Fruit fly (Drosophila melanogaster): ENCODE data around the gene GatA.

GatA gene

dm6 chr3R:19074207-19074606, 45.5 kb upstream of the GatA start (continued):
- TF ChIP-seq Blimp-1 (GFP tag; optimal IDR thresholded peaks at IDR 0.05) = peak; percentile 30
- no peak for TF ChIP-seq crp (GFP tag; optimal IDR thresholded peaks at IDR 0.05)
- peak; percentile 17 for TF ChIP-seq CG10979 (tag; optimal IDR thresholded peaks at IDR 0.05)
- TF ChIP-seq trh (GFP tag; optimal IDR thresholded peaks at IDR 0.05) = no peak
- peak; percentile 50 for TF ChIP-seq CG4360 (GFP tag; IDR thresholded peaks at IDR 0.05)
- TF ChIP-seq scrt (GFP tag; optimal IDR thresholded peaks at IDR 0.05) = peak; percentile 4
- no peak for TF ChIP-seq Bdp1 (GFP tag; optimal IDR thresholded peaks at IDR 0.05)
- TF ChIP-seq CG2199 (GFP tag; IDR thresholded peaks at IDR 0.05) = peak; percentile 59; the same call in 1 of the 3 replicates
- peak; percentile 37; the same call in 1 of the 2 replicates for TF ChIP-seq ttk (GFP tag; IDR thresholded peaks at IDR 0.05)
- TF ChIP-seq Optix (GFP tag; IDR thresholded peaks at IDR 0.05) = peak; percentile 45; the same call in 1 of the 3 replicates

- TF ChIP-seq CG10366 (GFP tag; IDR thresholded peaks at IDR 0.05) (no peak), CG4707 (GFP tag; optimal IDR thresholded peaks at IDR 0.05) (peak; percentile 74), pho (GFP tag; optimal IDR thresholded peaks at IDR 0.05) (no peak), danr (GFP tag; IDR thresholded peaks at IDR 0.05) (0 out of 2 replicates have a peak, but pooled peaks have one; percentile 12), tap (tag; optimal IDR thresholded peaks at IDR 0.05) (peak; percentile 70), gsb (GFP tag; IDR thresholded peaks at IDR 0.05) (no peak), Atf6 (GFP tag; IDR thresholded peaks at IDR 0.05) (no peak), CG32532 (GFP tag; IDR thresholded peaks at IDR 0.05) (no peak), HmgD (GFP tag; optimal IDR thresholded peaks at IDR 0.05) (no peak), dan (GFP tag; IDR thresholded peaks at IDR 0.05) (no peak), ranshi (GFP tag; IDR thresholded peaks at IDR 0.05) (peak; percentile 47; the same call in 1 of the 2 replicates), Sin3A (optimal IDR thresholded peaks at IDR 0.05) (no peak), CG6254 (GFP tag; optimal IDR thresholded peaks at IDR 0.05) (peak; percentile 70), CG16863 (GFP tag; optimal IDR thresholded peaks at IDR 0.05) (peak; percentile 34), CG14710 (tag; optimal IDR thresholded peaks at IDR 0.05) (peak; percentile 62), CG31365 (tag; optimal IDR thresholded peaks at IDR 0.05) (no peak), CG11093 (GFP tag; IDR thresholded peaks at IDR 0.05) (peak; percentile 57; the same call in 2 of the 3 replicates), CG10321 (GFP tag; IDR thresholded peaks at IDR 0.05) (no peak), al (GFP tag; IDR thresholded peaks at IDR 0.05) (no peak), ash1 (GFP tag; optimal IDR thresholded peaks at IDR 0.05) (no peak), Camta (GFP tag; optimal IDR thresholded peaks at IDR 0.05) (peak; percentile 47), CG11560 (tag; IDR thresholded peaks at IDR 0.05) (no peak), oc (tag; optimal IDR thresholded peaks at IDR 0.05) (peak; percentile 19), slp2 (GFP tag; optimal IDR thresholded peaks at IDR 0.05) (no peak), toy (GFP tag; IDR thresholded peaks at IDR 0.05) (no peak), CG4854 (GFP tag; optimal IDR thresholded peaks at IDR 0.05) (no peak), run (tag; optimal IDR thresholded peaks at IDR 0.05) (no peak), CG14860 (GFP tag; IDR thresholded peaks at IDR 0.05; ENCODE audit: partially characterized antibody) (no peak), gt (GFP tag; IDR thresholded peaks at IDR 0.05) (no peak), Side (GFP tag; optimal IDR thresholded peaks at IDR 0.05) (no peak), zen (tag; optimal IDR thresholded peaks at IDR 0.05) (no peak), CG3065 (GFP tag; optimal IDR thresholded peaks at IDR 0.05) (no peak), NC2β (GFP tag; optimal IDR thresholded peaks at IDR 0.05) (peak; percentile 0), ind (GFP tag; optimal IDR thresholded peaks at IDR 0.05) (no peak), rib (GFP tag; IDR thresholded peaks at IDR 0.05) (no peak), CG17385 (GFP tag; optimal IDR thresholded peaks at IDR 0.05) (peak; percentile 39), CG15269 (tag; optimal IDR thresholded peaks at IDR 0.05) (peak; percentile 17), CG17612 (GFP tag; IDR thresholded peaks at IDR 0.05) (no peak), prd (optimal IDR thresholded peaks at IDR 0.05) (no peak), prd (GFP tag; IDR thresholded peaks at IDR 0.05) (peak; percentile 73; the same call in 2 of the 3 replicates), knrl (GFP tag; IDR thresholded peaks at IDR 0.05; ENCODE audit: partially characterized antibody) (no peak), pita (GFP tag; optimal IDR thresholded peaks at IDR 0.05) (no peak)
These were observed 44.3 kb upstream of the GatA start for dm6 chr3R:19073002-19073401.
